Worm (Caenorhabditis elegans) whole organism, midembryonic: ENCODE results near the gene asm-1.

Experiments used
- T22C8.4 ChIP-seq: fragments of 200-800 bp; sonication (Bioruptor generic); IDR thresholded peaks from 2 replicates; pipeline ENCODE4 v1.3.6; 2022; ENCODE audit warnings: missing genetic modification characterization, missing compliant biosample characterization
- cog-1 ChIP-seq: sonication (generic microtip); optimal IDR thresholded peaks from 2 replicates; lab custom pipeline; 2016; ENCODE audit warnings: missing genetic modification characterization, missing compliant biosample characterization
- flt-1 ChIP-seq: fragments of 200-800 bp; sonication (Bioruptor generic); IDR thresholded peaks from 2 replicates; pipeline ENCODE4 v1.3.6; 2022; ENCODE audit warnings: missing genetic modification characterization, missing compliant biosample characterization
- med-1 ChIP-seq: sonication (generic microtip); optimal IDR thresholded peaks from 2 replicates; lab custom pipeline; 2017; ENCODE audit warnings: missing genetic modification characterization, mild to moderate bottlenecking, missing compliant biosample characterization, antibody characterized with exemption, missing genetic modification reagents; ENCODE audit not compliant: insufficient read depth
- ref-1 ChIP-seq: fragments of 200-800 bp; sonication (Bioruptor generic); conservative IDR thresholded peaks from 2 replicates; pipeline ENCODE4 v1.3.6; 2022; ENCODE audit warnings: missing genetic modification reagents, missing genetic modification characterization, missing compliant biosample characterization
- tab-1 ChIP-seq: fragments of 200-800 bp; sonication (Bioruptor generic); IDR thresholded peaks from 2 replicates; pipeline ENCODE4 v1.3.6; 2022; ENCODE audit warnings: missing genetic modification characterization, missing compliant biosample characterization
- ztf-29 ChIP-seq: fragments of 200-800 bp; sonication (Bioruptor generic); IDR thresholded peaks from 2 replicates; pipeline ENCODE4 v1.3.6; 2022; ENCODE audit warnings: missing genetic modification reagents, missing genetic modification characterization, missing compliant biosample characterization

DNA sequence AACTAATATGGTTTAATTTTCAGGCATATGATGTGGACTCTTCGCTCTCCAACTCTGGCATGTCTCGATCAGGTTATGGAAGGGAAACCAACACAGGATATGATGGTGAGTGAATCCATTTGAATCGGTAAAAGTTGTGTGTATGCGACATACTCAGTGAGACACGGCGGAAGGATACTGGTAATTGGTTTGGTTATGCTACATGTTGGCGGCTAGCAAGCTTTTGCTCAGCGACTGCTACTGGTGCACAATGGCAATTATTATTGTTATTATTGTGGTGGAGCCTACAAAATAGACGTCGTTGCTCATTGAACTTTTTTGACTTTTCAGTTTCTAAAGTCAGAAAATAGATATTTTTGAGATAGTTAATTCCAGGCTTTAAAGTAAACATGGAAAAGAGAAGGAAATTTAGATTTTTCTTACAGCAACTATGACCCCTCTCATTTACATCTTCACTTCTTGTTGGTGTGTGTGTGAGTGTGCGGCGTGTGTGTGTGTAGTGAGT, 30.9 kb downstream of the asm-1 start:
- TF ChIP-seq med-1 (GFP tag; lab: Kevin White, UChicago) (no peak), flt-1 (GFP tag; lab: Robert Waterston, UW) (no peak), ref-1 (GFP tag; lab: Robert Waterston, UW) (no peak), T22C8.4 (GFP tag; lab: Robert Waterston, UW) (no peak), cog-1 (tag; lab: Kevin White, UChicago) (no peak), tab-1 (GFP tag; lab: Robert Waterston, UW) (no peak), ztf-29 (GFP tag; lab: Robert Waterston, UW) (no peak)
